Worm (Caenorhabditis elegans): Measurements from ENCODE around the gene F19B10.1.

F19B10.1 gene

DNA sequence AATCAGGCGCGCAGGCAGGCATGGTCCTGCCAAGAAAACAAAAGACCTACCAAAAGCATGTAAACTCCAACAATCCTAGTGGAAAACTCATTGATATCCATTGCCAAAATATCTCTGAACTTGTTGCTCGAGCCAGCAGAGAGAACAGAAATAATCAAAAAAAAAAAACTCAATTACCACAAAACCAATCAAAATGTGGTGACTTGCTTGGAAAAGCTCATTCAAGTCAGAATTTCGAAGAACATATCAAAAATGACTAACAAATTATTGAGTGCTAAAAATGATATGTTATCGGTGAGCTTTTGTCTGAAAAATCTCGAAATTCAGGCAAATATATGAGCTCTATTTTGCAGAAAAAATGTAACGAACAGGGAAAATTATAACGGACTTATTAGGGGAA lies 18.3 kb downstream of the F19B10.1 start, which contains the start of gene srx-105:
TSS of gene srx-105 (minus strand) at position 101 of the 400 bp plus-strand sequence.
- TF ChIP-seq pros-1 (tag; optimal IDR thresholded peaks at IDR 0.05) (no peak), sox-2 (GFP tag; IDR thresholded peaks at IDR 0.05) (no peak), ceh-6 (GFP tag; optimal IDR thresholded peaks at IDR 0.05) (no peak), syd-9 (tag; optimal IDR thresholded peaks at IDR 0.05) (no peak), ahr-1 (tag; optimal IDR thresholded peaks at IDR 0.05) (no peak), odd-2 (tag; optimal IDR thresholded peaks at IDR 0.05) (no peak), pha-2 (tag; optimal IDR thresholded peaks at IDR 0.05) (no peak), fkh-10 (GFP tag; optimal IDR thresholded peaks at IDR 0.05) (no peak), nfya-1 (tag; optimal IDR thresholded peaks at IDR 0.05) (no peak), ets-4 (tag; optimal IDR thresholded peaks at IDR 0.05) (no peak), ztf-16 (tag; optimal IDR thresholded peaks at IDR 0.05) (no peak), ceh-45 (GFP tag; IDR thresholded peaks at IDR 0.05) (no peak), hlh-15 (tag; optimal IDR thresholded peaks at IDR 0.05) (no peak), pha-4 (tag; optimal IDR thresholded peaks at IDR 0.05) (no peak), ref-2 (tag; optimal IDR thresholded peaks at IDR 0.05) (no peak), che-1 (tag; optimal IDR thresholded peaks at IDR 0.05) (no peak), pqm-1 (tag; optimal IDR thresholded peaks at IDR 0.05) (no peak), hlh-13 (GFP tag; optimal IDR thresholded peaks at IDR 0.05) (no peak), pat-9 (tag; optimal IDR thresholded peaks at IDR 0.05) (no peak), ceh-9 (tag; optimal IDR thresholded peaks at IDR 0.05) (no peak)

DNA sequence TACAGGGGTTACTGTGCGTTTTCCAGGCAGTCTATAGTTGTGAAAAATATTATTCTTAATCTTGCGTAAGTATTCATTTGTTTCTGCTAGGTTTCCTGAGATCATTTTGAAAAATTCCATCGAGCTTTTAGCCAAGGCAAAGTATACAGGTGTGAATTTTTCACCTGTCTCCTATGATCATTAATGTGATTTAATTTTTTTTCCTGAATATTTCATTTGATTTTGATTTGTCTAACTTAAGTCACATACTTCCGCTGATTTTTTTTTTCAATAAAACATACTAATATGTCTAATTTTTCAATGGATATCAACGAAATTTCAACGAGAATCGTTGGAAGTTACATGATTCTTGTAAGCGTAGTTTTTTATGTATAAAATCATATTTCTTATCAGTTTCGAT lies 22.3 kb downstream of the F19B10.1 start, which contains the start of gene srx-108:
TSS of gene srx-108 (plus strand) at position 301 of the 400 bp plus-strand sequence.
- no peak for TF ChIP-seq ceh-24 (tag; optimal IDR thresholded peaks at IDR 0.05)
- no peak for TF ChIP-seq unc-55 (GFP tag; optimal IDR thresholded peaks at IDR 0.05)
- no peak for TF ChIP-seq lim-6 (tag; optimal IDR thresholded peaks at IDR 0.05)
- TF ChIP-seq ceh-18 (tag; optimal IDR thresholded peaks at IDR 0.05), result no peak
- no peak for TF ChIP-seq hlh-13 (GFP tag; optimal IDR thresholded peaks at IDR 0.05)
- no peak for TF ChIP-seq ceh-19 (GFP tag; optimal IDR thresholded peaks at IDR 0.05)
- TF ChIP-seq hlh-30 (tag; optimal IDR thresholded peaks at IDR 0.05; ENCODE audit: insufficient read depth), result no peak
- TF ChIP-seq dmd-4 (tag; optimal IDR thresholded peaks at IDR 0.05; ENCODE audit: borderline replicate concordance), result no peak
- TF ChIP-seq zip-5 (tag; optimal IDR thresholded peaks at IDR 0.05), result no peak
- TF ChIP-seq ceh-6 (GFP tag; optimal IDR thresholded peaks at IDR 0.05), result no peak
- TF ChIP-seq hlh-15 (tag; optimal IDR thresholded peaks at IDR 0.05), result no peak
- no peak for TF ChIP-seq ceh-48 (tag; optimal IDR thresholded peaks at IDR 0.05)
- no peak for TF ChIP-seq dve-1 (tag; optimal IDR thresholded peaks at IDR 0.05)
- TF ChIP-seq sdc-2 (tag; optimal IDR thresholded peaks at IDR 0.05), result no peak
- TF ChIP-seq ceh-30 (tag; optimal IDR thresholded peaks at IDR 0.05), result no peak
- no peak for TF ChIP-seq tbx-2 (tag; optimal IDR thresholded peaks at IDR 0.05)
- no peak for TF ChIP-seq ttx-3 (tag; optimal IDR thresholded peaks at IDR 0.05)
- no peak for TF ChIP-seq fkh-6 (tag; optimal IDR thresholded peaks at IDR 0.05)
- TF ChIP-seq pat-9 (tag; optimal IDR thresholded peaks at IDR 0.05), result no peak

DNA sequence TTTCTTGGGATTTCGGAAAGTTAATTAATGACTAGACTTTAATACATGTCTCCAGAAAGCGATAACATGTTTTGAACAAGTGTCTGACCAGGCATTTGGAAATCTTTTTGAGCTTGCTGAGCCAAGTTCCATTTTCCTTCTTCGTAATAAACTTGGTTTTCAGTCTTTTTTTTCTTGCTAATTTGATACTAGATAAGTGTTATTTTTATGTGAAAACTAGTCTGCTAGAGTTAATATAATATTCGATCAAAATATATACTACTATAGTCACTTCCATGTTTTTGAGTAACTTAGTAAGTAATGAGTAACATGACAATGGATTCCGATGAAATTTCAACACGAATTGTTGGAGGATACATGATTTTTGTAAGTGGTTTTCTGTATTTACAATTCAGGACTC lies 26.3 kb downstream of the F19B10.1 start, which contains the start of gene srx-110:
TSS of gene srx-110 (plus strand) at position 301 of the 400 bp plus-strand sequence.
- TF ChIP-seq Y22D7AL.16 (tag; optimal IDR thresholded peaks at IDR 0.05) (no peak), pha-4 (tag; optimal IDR thresholded peaks at IDR 0.05) (no peak), pag-3 (tag; optimal IDR thresholded peaks at IDR 0.05; ENCODE audit: borderline replicate concordance) (no peak), fax-1 (tag; optimal IDR thresholded peaks at IDR 0.05) (no peak), che-1 (tag; optimal IDR thresholded peaks at IDR 0.05) (no peak)

DNA sequence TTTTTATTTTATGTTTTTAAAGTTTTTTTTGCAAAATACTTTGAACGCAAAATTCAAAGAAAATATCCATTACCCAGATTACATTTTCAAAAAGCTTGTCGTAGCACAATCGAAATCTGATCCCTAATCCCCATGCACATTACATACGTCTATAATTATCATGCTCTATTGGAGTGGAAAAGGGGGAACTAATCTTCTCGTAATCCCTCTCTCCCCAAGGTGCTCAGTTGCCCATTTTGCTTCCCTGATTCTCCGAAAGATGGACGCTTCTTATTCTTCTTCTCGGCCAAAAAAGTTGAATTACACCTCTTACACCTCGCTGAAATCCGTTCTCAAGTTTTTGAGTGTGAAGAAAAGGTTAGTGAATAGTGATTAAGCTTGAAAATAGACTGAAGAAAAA lies 28.1 kb downstream of the F19B10.1 start, which contains the start of gene fbxc-53:
TSS of gene fbxc-53 (plus strand) at position 245 of the 400 bp plus-strand sequence.
- TF ChIP-seq hlh-30 (tag; optimal IDR thresholded peaks at IDR 0.05; ENCODE audit: insufficient read depth) (no peak), pqm-1 (tag; optimal IDR thresholded peaks at IDR 0.05) (no peak), nhr-232 (tag; optimal IDR thresholded peaks at IDR 0.05) (no peak), ets-4 (tag; optimal IDR thresholded peaks at IDR 0.05) (no peak), pag-3 (tag; optimal IDR thresholded peaks at IDR 0.05; ENCODE audit: borderline replicate concordance) (no peak), ztf-16 (tag; optimal IDR thresholded peaks at IDR 0.05) (no peak), nfya-1 (tag; optimal IDR thresholded peaks at IDR 0.05) (no peak), rnt-1 (tag; optimal IDR thresholded peaks at IDR 0.05) (no peak), ceh-19 (GFP tag; optimal IDR thresholded peaks at IDR 0.05) (no peak), syd-9 (tag; optimal IDR thresholded peaks at IDR 0.05) (no peak), hlh-6 (tag; optimal IDR thresholded peaks at IDR 0.05) (no peak)
